Fruit fly (Drosophila melanogaster): ENCODE results near the gene CG10019.

- peak; percentile 67 for TF ChIP-seq CG6808 (GFP tag; optimal IDR thresholded peaks at IDR 0.05)
- peak; percentile 86 for TF ChIP-seq Met (GFP tag; optimal IDR thresholded peaks at IDR 0.05)
- TF ChIP-seq net (GFP tag; optimal IDR thresholded peaks at IDR 0.05) = peak; percentile 67
- peak; percentile 86 for TF ChIP-seq CG6163 (GFP tag; IDR thresholded peaks at IDR 0.05)
- TF ChIP-seq CG6276 (GFP tag; optimal IDR thresholded peaks at IDR 0.05) = peak; percentile 61
- peak; percentile 84 for TF ChIP-seq eg (GFP tag; IDR thresholded peaks at IDR 0.05)
- peak; percentile 62 for TF ChIP-seq CG16779 (tag; optimal IDR thresholded peaks at IDR 0.05)
- peak; percentile 57 for TF ChIP-seq CG10631 (GFP tag; optimal IDR thresholded peaks at IDR 0.05)
- TF ChIP-seq CG10669 (GFP tag; optimal IDR thresholded peaks at IDR 0.05) = peak; percentile 73
- TF ChIP-seq Eip78C (GFP tag) = peak; percentile 94
- TF ChIP-seq Hr39 (GFP tag; optimal IDR thresholded peaks at IDR 0.05) = peak; percentile 89
- peak; percentile 82 for TF ChIP-seq cyc (GFP tag; optimal IDR thresholded peaks at IDR 0.05)
- TF ChIP-seq dac (GFP tag; optimal IDR thresholded peaks at IDR 0.05) = no peak
- TF ChIP-seq CG3032 (tag; optimal IDR thresholded peaks at IDR 0.05) = peak; percentile 73
Observed at dm6 chr2L:3705438-3705921, 24.8 kb upstream of the CG10019 start, which contains the start of gene CG31778.
